Worm (Caenorhabditis elegans) whole organism, L3 larva: ENCODE results near the gene hyls-1.

ENCODE experiments used
- R02D3.7 ChIP-seq: fragments of 150-350 bp; optimal IDR thresholded peaks from 2 replicates; lab custom pipeline; 2014; ENCODE audit warnings: missing biosample characterization, missing genetic modification characterization
- ZK546.5 ChIP-seq: sonication (generic microtip); optimal IDR thresholded peaks from 2 replicates; lab custom pipeline; 2017; ENCODE audit warnings: missing biosample characterization, missing genetic modification characterization
- aly-2 ChIP-seq: fragments of 150-350 bp; optimal IDR thresholded peaks from 2 replicates; lab custom pipeline; 2014; ENCODE audit warnings: missing biosample characterization, missing genetic modification characterization
- ama-1 ChIP-seq: fragments of 150-350 bp; optimal IDR thresholded peaks from 2 replicates; lab custom pipeline; 2018
- ceh-16 ChIP-seq: sonication (generic microtip); optimal IDR thresholded peaks from 2 replicates; lab custom pipeline; 2017; ENCODE audit warnings: missing biosample characterization, missing genetic modification characterization
- ceh-28 ChIP-seq: fragments of 150-350 bp; optimal IDR thresholded peaks from 2 replicates; lab custom pipeline; 2014; ENCODE audit warnings: missing biosample characterization, missing genetic modification reagents, missing genetic modification characterization
- ceh-82 ChIP-seq: fragments of 150-350 bp; optimal IDR thresholded peaks from 2 replicates; lab custom pipeline; 2014; ENCODE audit warnings: missing biosample characterization, missing genetic modification characterization
- ceh-9 ChIP-seq: sonication (generic microtip); optimal IDR thresholded peaks from 2 replicates; lab custom pipeline; 2018; ENCODE audit warnings: missing biosample characterization, missing genetic modification characterization
- daf-12 ChIP-seq: fragments of 150-350 bp; optimal IDR thresholded peaks from 2 replicates; lab custom pipeline; 2014; ENCODE audit warnings: missing biosample characterization, missing genetic modification reagents, missing genetic modification characterization
- egl-27 ChIP-seq: sonication (generic microtip); optimal IDR thresholded peaks from 4 replicates; lab custom pipeline; 2017; ENCODE audit warnings: missing biosample characterization, missing genetic modification reagents, missing genetic modification characterization
- egl-5 ChIP-seq: fragments of 150-350 bp; optimal IDR thresholded peaks from 2 replicates; lab custom pipeline; 2017; ENCODE audit warnings: missing biosample characterization, missing genetic modification reagents, missing genetic modification characterization, inconsistent platforms
- elt-1 ChIP-seq: fragments of 150-350 bp; optimal IDR thresholded peaks from 2 replicates; lab custom pipeline; 2014; ENCODE audit warnings: missing biosample characterization, missing genetic modification characterization
- elt-2 ChIP-seq: sonication (generic microtip); optimal IDR thresholded peaks from 2 replicates; lab custom pipeline; 2016; ENCODE audit warnings: missing genetic modification reagents, mild to moderate bottlenecking, missing genetic modification characterization, missing compliant biosample characterization
- elt-3 ChIP-seq, 3 experiments: fragments of 150-350 bp in 1 of 3; sonication (generic microtip) in 2 of 3; optimal IDR thresholded peaks; 2 replicates in 2 of 3; 4 replicates in 1 of 3; lab custom pipeline; 2014 to 2017; ENCODE audit warnings: missing biosample characterization in 3 of 3, missing genetic modification characterization in 3 of 3
- eor-1 ChIP-seq, 2 experiments: fragments of 150-350 bp; optimal IDR thresholded peaks; 2 replicates each; lab custom pipeline; 2014 to 2018; ENCODE audit warnings: missing biosample characterization in 2 of 2, missing genetic modification characterization in 2 of 2
- fkh-10 ChIP-seq: sonication (generic microtip); optimal IDR thresholded peaks from 2 replicates; lab custom pipeline; 2017; ENCODE audit warnings: missing biosample characterization, missing genetic modification reagents, missing genetic modification characterization
- fkh-2 ChIP-seq: fragments of 150-350 bp; optimal IDR thresholded peaks from 2 replicates; lab custom pipeline; 2014; ENCODE audit warnings: missing biosample characterization, missing genetic modification reagents, missing genetic modification characterization
- fos-1 ChIP-seq: fragments of 150-350 bp; optimal IDR thresholded peaks from 2 replicates; lab custom pipeline; 2014; ENCODE audit warnings: missing biosample characterization, missing genetic modification characterization
- hmg-11 ChIP-seq: sonication (generic microtip); optimal IDR thresholded peaks from 2 replicates; lab custom pipeline; 2016; ENCODE audit warnings: missing genetic modification characterization, missing compliant biosample characterization
- jun-1 ChIP-seq: fragments of 150-350 bp; optimal IDR thresholded peaks from 2 replicates; lab custom pipeline; 2014; ENCODE audit warnings: missing biosample characterization, missing genetic modification reagents, missing genetic modification characterization
- lin-15B ChIP-seq: fragments of 150-350 bp; optimal IDR thresholded peaks from 2 replicates; lab custom pipeline; 2014; ENCODE audit warnings: missing biosample characterization, missing genetic modification characterization
- lin-39 ChIP-seq: fragments of 150-350 bp; optimal IDR thresholded peaks from 2 replicates; lab custom pipeline; 2018; ENCODE audit warnings: missing biosample characterization, missing genetic modification reagents, missing genetic modification characterization
- lsy-12 ChIP-seq: sonication (generic microtip); optimal IDR thresholded peaks from 2 replicates; lab custom pipeline; 2016; ENCODE audit warnings: mild to moderate bottlenecking, missing genetic modification characterization, missing compliant biosample characterization
- mdl-1 ChIP-seq: fragments of 150-350 bp; optimal IDR thresholded peaks from 2 replicates; lab custom pipeline; 2014; ENCODE audit warnings: missing biosample characterization, missing genetic modification characterization
- mml-1 ChIP-seq: fragments of 150-350 bp; sonication (generic microtip); optimal IDR thresholded peaks from 3 replicates; lab custom pipeline; 2014; ENCODE audit warnings: missing biosample characterization, missing genetic modification characterization
- nfya-1 ChIP-seq: sonication (generic microtip); optimal IDR thresholded peaks from 2 replicates; lab custom pipeline; 2017; ENCODE audit warnings: missing genetic modification characterization, mild to moderate bottlenecking, missing compliant biosample characterization, antibody characterized with exemption, moderate library complexity; ENCODE audit not compliant: insufficient read depth
- nhr-11 ChIP-seq: fragments of 150-350 bp; optimal IDR thresholded peaks from 2 replicates; lab custom pipeline; 2014; ENCODE audit warnings: missing biosample characterization, missing genetic modification characterization
- nhr-12 ChIP-seq: fragments of 150-350 bp; optimal IDR thresholded peaks from 2 replicates; lab custom pipeline; 2014; ENCODE audit warnings: missing biosample characterization, missing genetic modification characterization
- nhr-23 ChIP-seq: fragments of 150-350 bp; optimal IDR thresholded peaks from 2 replicates; lab custom pipeline; 2014; ENCODE audit warnings: missing biosample characterization, missing genetic modification reagents, missing genetic modification characterization
- nhr-237 ChIP-seq: fragments of 150-350 bp; optimal IDR thresholded peaks from 2 replicates; lab custom pipeline; 2014; ENCODE audit warnings: missing biosample characterization, missing genetic modification characterization
- nhr-25 ChIP-seq: sonication (generic microtip); optimal IDR thresholded peaks from 2 replicates; lab custom pipeline; 2017; ENCODE audit warnings: missing biosample characterization, missing genetic modification characterization
- nhr-28 ChIP-seq: fragments of 150-350 bp; optimal IDR thresholded peaks from 2 replicates; lab custom pipeline; 2014; ENCODE audit warnings: missing biosample characterization, missing genetic modification characterization
- nhr-43 ChIP-seq: sonication (generic microtip); optimal IDR thresholded peaks from 2 replicates; lab custom pipeline; 2016; ENCODE audit warnings: mild to moderate bottlenecking, missing genetic modification characterization, missing compliant biosample characterization; ENCODE audit not compliant: poor library complexity, severe bottlenecking
- nhr-67 ChIP-seq: fragments of 150-350 bp; optimal IDR thresholded peaks from 2 replicates; lab custom pipeline; 2014; ENCODE audit warnings: missing biosample characterization, missing genetic modification characterization
- nhr-76 ChIP-seq: fragments of 150-350 bp; sonication (generic microtip); optimal IDR thresholded peaks from 5 replicates; lab custom pipeline; 2014; ENCODE audit warnings: missing biosample characterization, missing genetic modification characterization
- nhr-77 ChIP-seq: fragments of 150-350 bp; optimal IDR thresholded peaks from 2 replicates; lab custom pipeline; 2014; ENCODE audit warnings: missing biosample characterization, missing genetic modification characterization
- pha-4 ChIP-seq: fragments of 150-350 bp; optimal IDR thresholded peaks from 2 replicates; lab custom pipeline; 2014; ENCODE audit warnings: missing biosample characterization, missing genetic modification reagents, missing genetic modification characterization
- pqm-1 ChIP-seq: fragments of 150-350 bp; optimal IDR thresholded peaks from 2 replicates; lab custom pipeline; 2017; ENCODE audit warnings: missing biosample characterization, missing genetic modification characterization, inconsistent platforms
- sea-2 ChIP-seq: fragments of 150-350 bp; sonication (generic microtip); optimal IDR thresholded peaks from 4 replicates; lab custom pipeline; 2014; ENCODE audit warnings: missing biosample characterization, missing genetic modification reagents, missing genetic modification characterization
- skn-1 ChIP-seq: fragments of 150-350 bp; optimal IDR thresholded peaks from 2 replicates; lab custom pipeline; 2014; ENCODE audit warnings: missing biosample characterization, missing genetic modification characterization
- snpc-4 ChIP-seq: fragments of 150-350 bp; optimal IDR thresholded peaks from 2 replicates; lab custom pipeline; 2014; ENCODE audit warnings: missing biosample characterization, missing genetic modification characterization
- tbx-2 ChIP-seq: sonication (generic microtip); optimal IDR thresholded peaks from 2 replicates; lab custom pipeline; 2016; ENCODE audit warnings: mild to moderate bottlenecking, missing genetic modification characterization, missing compliant biosample characterization
- unc-39 ChIP-seq: sonication (generic microtip); optimal IDR thresholded peaks from 4 replicates; lab custom pipeline; 2017; ENCODE audit warnings: missing biosample characterization, missing genetic modification characterization
- unc-62 ChIP-seq: fragments of 150-350 bp; sonication (generic microtip); optimal IDR thresholded peaks from 4 replicates; lab custom pipeline; 2014; ENCODE audit warnings: missing biosample characterization, missing genetic modification reagents, missing genetic modification characterization
- zag-1 ChIP-seq: fragments of 150-350 bp; optimal IDR thresholded peaks from 2 replicates; lab custom pipeline; 2014; ENCODE audit warnings: missing biosample characterization, missing genetic modification characterization
- ztf-11 ChIP-seq: fragments of 150-350 bp; optimal IDR thresholded peaks from 2 replicates; lab custom pipeline; 2014; ENCODE audit warnings: missing biosample characterization, missing genetic modification characterization
- ztf-4 ChIP-seq: fragments of 150-350 bp; optimal IDR thresholded peaks from 2 replicates; lab custom pipeline; 2014; ENCODE audit warnings: missing biosample characterization, missing genetic modification characterization

Gene hyls-1

ce11 chrV:7237133-7237532, at the start of gene hyls-1:
Gene hyls-1, plus strand, starts transcription at chrV:7237381.
- TF ChIP-seq daf-12 = no peak
- peak; percentile 95 for TF ChIP-seq egl-5 (tag; lab: Kevin White, UChicago)
- TF ChIP-seq nhr-11 = no peak
- no peak for TF ChIP-seq nhr-77 (tag; lab: Kevin White, UChicago)
- TF ChIP-seq pha-4 = peak; percentile 96
- TF ChIP-seq snpc-4 (tag; lab: Kevin White, UChicago) = peak; percentile 57
- TF ChIP-seq elt-1 = no peak
- peak; percentile 31 for TF ChIP-seq pqm-1 (tag; lab: Kevin White, UChicago)
- no peak for TF ChIP-seq unc-39 (tag; lab: Kevin White, UChicago)
- no peak for TF ChIP-seq ztf-11
- TF ChIP-seq ceh-16 (tag; lab: Kevin White, UChicago) = no peak
- TF ChIP-seq fos-1 (tag; lab: Kevin White, UChicago) = no peak
- TF ChIP-seq eor-1 (tag; optimal IDR thresholded peaks at IDR 0.05; lab: Kevin White, UChicago) = no peak
- no peak for TF ChIP-seq ZK546.5
- TF ChIP-seq nhr-237 = no peak
- TF ChIP-seq ama-1 (lab: Kevin White, UChicago) = peak; percentile 32
- peak; percentile 92 for TF ChIP-seq lin-15B
- no peak for TF ChIP-seq ceh-9 (tag; lab: Kevin White, UChicago)
- no peak for TF ChIP-seq lsy-12
- TF ChIP-seq elt-3 (tag; optimal IDR thresholded peaks at IDR 0.05; lab: Kevin White, UChicago) = no peak
- no peak for TF ChIP-seq ztf-4 (tag; lab: Kevin White, UChicago)
- TF ChIP-seq nhr-28 (tag; lab: Kevin White, UChicago) = no peak
- no peak for TF ChIP-seq nhr-67 (tag; lab: Kevin White, UChicago)
- no peak for TF ChIP-seq aly-2 (tag; lab: Kevin White, UChicago)
- TF ChIP-seq fkh-2 (tag; lab: Kevin White, UChicago) = no peak
- peak; percentile 94 for TF ChIP-seq nhr-23 (tag; lab: Kevin White, UChicago)
- TF ChIP-seq unc-62 = no peak
- peak; percentile 91 for TF ChIP-seq nfya-1 (tag; lab: Kevin White, UChicago)
- peak; percentile 80 for TF ChIP-seq nhr-25 (tag; lab: Kevin White, UChicago)
- peak; percentile 65 for TF ChIP-seq ceh-28 (tag; lab: Kevin White, UChicago)
- no peak for TF ChIP-seq nhr-12 (tag; lab: Kevin White, UChicago)
- no peak for TF ChIP-seq nhr-76 (tag; lab: Kevin White, UChicago)
- TF ChIP-seq hmg-11 (tag; lab: Kevin White, UChicago) = peak; percentile 86
- TF ChIP-seq lin-39 (tag; lab: Kevin White, UChicago) = peak; percentile 56
- peak; percentile 57 for TF ChIP-seq ceh-82
- no peak for TF ChIP-seq fkh-10 (GFP tag; lab: Kevin White, UChicago)
- peak; percentile 92 for TF ChIP-seq nhr-43
- TF ChIP-seq R02D3.7 (tag; lab: Kevin White, UChicago) = peak; percentile 69
- no peak for TF ChIP-seq mdl-1 (tag; lab: Kevin White, UChicago)
- no peak for TF ChIP-seq egl-27 (tag; lab: Kevin White, UChicago)
- no peak for TF ChIP-seq zag-1
- TF ChIP-seq tbx-2 (tag; lab: Kevin White, UChicago) = no peak
- TF ChIP-seq jun-1 (tag; lab: Kevin White, UChicago) = no peak
- no peak for TF ChIP-seq mml-1
- TF ChIP-seq elt-2 = peak; percentile 51
- TF ChIP-seq skn-1 (tag; lab: Kevin White, UChicago) = peak; percentile 37
- no peak for TF ChIP-seq sea-2

ce11 chrV:7193562-7193961, 43.6 kb upstream of the hyls-1 start, which contains the start of gene F09G2.8:
Gene F09G2.8, minus strand, starts transcription at chrV:7193662.
- TF ChIP-seq ztf-11 (no peak), nhr-67 (tag; lab: Kevin White, UChicago) (no peak), mdl-1 (tag; lab: Kevin White, UChicago) (no peak), skn-1 (tag; lab: Kevin White, UChicago) (no peak), pha-4 (no peak), nhr-23 (tag; lab: Kevin White, UChicago) (no peak), nhr-28 (tag; lab: Kevin White, UChicago) (no peak), nhr-43 (no peak), egl-5 (tag; lab: Kevin White, UChicago) (no peak), R02D3.7 (tag; lab: Kevin White, UChicago) (no peak), nhr-11 (no peak), eor-1 (tag; optimal IDR thresholded peaks at IDR 0.05; lab: Kevin White, UChicago) (no peak), hmg-11 (tag; lab: Kevin White, UChicago) (no peak), sea-2 (no peak), egl-27 (tag; lab: Kevin White, UChicago) (no peak), lsy-12 (no peak), nhr-76 (tag; lab: Kevin White, UChicago) (no peak), lin-15B (no peak), unc-39 (tag; lab: Kevin White, UChicago) (no peak), nhr-77 (tag; lab: Kevin White, UChicago) (no peak)
